Worm (Caenorhabditis elegans) whole organism, L1 larva: Measurements from ENCODE around the gene coa-3.
A peak's percentile ranks its signal among the peaks of the same experiment; 100 is the strongest.

Experiments used
- ama-1 ChIP-seq: fragments of 150-350 bp; optimal IDR thresholded peaks from 2 replicates; lab custom pipeline; 2014
- ceh-90 ChIP-seq: sonication (generic microtip); optimal IDR thresholded peaks from 2 replicates; lab custom pipeline; 2016; ENCODE audit warnings: missing genetic modification characterization, missing compliant biosample characterization
- ces-1 ChIP-seq: fragments of 150-350 bp; optimal IDR thresholded peaks from 2 replicates; lab custom pipeline; 2014; ENCODE audit warnings: missing biosample characterization, missing genetic modification reagents, missing genetic modification characterization
- dsc-1 ChIP-seq: sonication (generic microtip); optimal IDR thresholded peaks from 2 replicates; lab custom pipeline; 2016; ENCODE audit warnings: mild to moderate bottlenecking, missing genetic modification characterization, missing compliant biosample characterization
- fkh-10 ChIP-seq: sonication (generic microtip); optimal IDR thresholded peaks from 2 replicates; lab custom pipeline; 2017; ENCODE audit warnings: missing biosample characterization, missing genetic modification reagents, missing genetic modification characterization
- hlh-17 ChIP-seq: fragments of 200-800 bp; sonication (Bioruptor generic); optimal IDR thresholded peaks from 2 replicates; lab custom pipeline; 2018; ENCODE audit warnings: missing genetic modification characterization, mild to moderate bottlenecking, missing compliant biosample characterization, moderate library complexity, borderline replicate concordance
- jun-1 ChIP-seq: fragments of 150-350 bp; optimal IDR thresholded peaks from 2 replicates; lab custom pipeline; 2014; ENCODE audit warnings: missing biosample characterization, missing genetic modification reagents, missing genetic modification characterization
- mab-9 ChIP-seq: fragments of 200-800 bp; sonication (Bioruptor generic); IDR thresholded peaks from 2 replicates; pipeline ENCODE4 v1.3.6; 2022; ENCODE audit warnings: missing genetic modification reagents, missing genetic modification characterization, missing compliant biosample characterization
- mdl-1 ChIP-seq, 2 experiments: fragments of 150-350 bp; optimal IDR thresholded peaks; 2 replicates each; lab custom pipeline; 2014 to 2017; ENCODE audit warnings: missing biosample characterization in 2 of 2, missing genetic modification characterization in 2 of 2, inconsistent platforms in 1 of 2
- mep-1 ChIP-seq: fragments of 150-350 bp; optimal IDR thresholded peaks from 2 replicates; lab custom pipeline; 2014; ENCODE audit warnings: missing biosample characterization, missing genetic modification characterization
- nhr-76 ChIP-seq: sonication (generic microtip); optimal IDR thresholded peaks from 2 replicates; lab custom pipeline; 2017; ENCODE audit warnings: missing biosample characterization, missing genetic modification characterization
- pqm-1 ChIP-seq: sonication (generic microtip); optimal IDR thresholded peaks from 3 replicates; lab custom pipeline; 2017; ENCODE audit warnings: missing biosample characterization, missing genetic modification characterization
- swsn-7 ChIP-seq: sonication (generic microtip); optimal IDR thresholded peaks from 2 replicates; lab custom pipeline; 2016; ENCODE audit warnings: missing genetic modification characterization, missing compliant biosample characterization
- xbp-1 ChIP-seq: sonication (generic microtip); optimal IDR thresholded peaks from 2 replicates; lab custom pipeline; 2016; ENCODE audit warnings: missing genetic modification characterization, missing compliant biosample characterization

ce11 chrII:4640748-4641147, 38.3 kb upstream of the coa-3 start:
- TF ChIP-seq ceh-90 (no peak), hlh-17 (no peak), dsc-1 (tag; lab: Kevin White, UChicago) (no peak), nhr-76 (tag; lab: Kevin White, UChicago) (no peak), mab-9 (no peak), pqm-1 (tag; lab: Kevin White, UChicago) (no peak), mdl-1 (tag; optimal IDR thresholded peaks at IDR 0.05; lab: Kevin White, UChicago) (no peak), mep-1 (tag; lab: Kevin White, UChicago) (peak; percentile 5), ama-1 (lab: Kevin White, UChicago) (no peak), fkh-10 (GFP tag; lab: Kevin White, UChicago) (no peak), swsn-7 (tag; lab: Kevin White, UChicago) (no peak), ces-1 (no peak), xbp-1 (tag; lab: Kevin White, UChicago) (no peak), jun-1 (no peak)
